Fruit fly (Drosophila melanogaster): ENCODE measurements around the gene Kap-alpha1.

The Kap-alpha1 gene

DNA sequence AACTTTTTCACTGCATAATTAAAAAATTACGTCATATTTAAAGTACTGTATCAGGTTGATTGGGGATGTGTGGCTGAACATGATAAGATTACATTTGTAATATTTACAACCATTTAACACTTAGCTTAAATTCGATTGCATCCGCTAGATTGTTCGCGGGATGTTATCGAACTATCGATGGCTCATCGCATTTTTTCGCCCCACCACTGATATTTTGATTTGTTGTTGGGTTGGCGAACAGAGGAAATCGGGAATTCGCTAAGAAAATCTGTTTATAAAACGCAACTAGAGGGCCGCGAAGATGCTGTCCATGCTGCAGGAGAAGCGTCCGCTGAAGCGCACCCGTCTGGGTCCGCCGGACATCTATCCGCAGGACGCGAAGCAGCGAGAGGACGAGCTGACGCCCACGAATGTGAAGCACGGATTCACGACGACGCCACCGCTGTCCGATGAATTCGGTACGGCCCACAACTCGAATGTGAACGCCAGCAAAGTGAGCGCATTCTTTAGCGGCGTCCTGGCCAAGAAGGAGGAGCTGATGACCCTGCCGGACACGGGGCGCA, 29.4 kb downstream of the Kap-alpha1 start, which contains the start of gene kto (continued):
- TF ChIP-seq Hmr (GFP tag; optimal IDR thresholded peaks at IDR 0.05) (no peak), BtbVII (GFP tag; optimal IDR thresholded peaks at IDR 0.05) (no peak), Antp (GFP tag; optimal IDR thresholded peaks at IDR 0.05) (no peak), Taf1 (GFP tag; IDR thresholded peaks at IDR 0.05) (no peak), repo (GFP tag; optimal IDR thresholded peaks at IDR 0.05) (no peak), caup (GFP tag; optimal IDR thresholded peaks at IDR 0.05; ENCODE audit: severe bottlenecking) (no peak), crp (GFP tag; optimal IDR thresholded peaks at IDR 0.05) (peak in 1 of 2 experiments; percentile 1), tx (GFP tag; optimal IDR thresholded peaks at IDR 0.05) (no peak), CG3726 (GFP tag; IDR thresholded peaks at IDR 0.05) (no peak), Dref (GFP tag; IDR thresholded peaks at IDR 0.05) (peak; percentile 90), nerfin-2 (GFP tag; IDR thresholded peaks at IDR 0.05; ENCODE audit: partially characterized antibody) (peak; percentile 83), esg (GFP tag; conservative IDR thresholded peaks at IDR 0.05) (no peak), kni (GFP tag; optimal IDR thresholded peaks at IDR 0.05) (no peak), CG11504 (tag; optimal IDR thresholded peaks at IDR 0.05) (no peak), CG30403 (GFP tag; optimal IDR thresholded peaks at IDR 0.05) (no peak), CG15601 (tag; optimal IDR thresholded peaks at IDR 0.05) (no peak), E2f1 (GFP tag; IDR thresholded peaks at IDR 0.05) (no peak), fd64A (GFP tag; optimal IDR thresholded peaks at IDR 0.05) (no peak), pzg (GFP tag; optimal IDR thresholded peaks at IDR 0.05) (peak; percentile 68), CG6791 (GFP tag; IDR thresholded peaks at IDR 0.05; ENCODE audit: partially characterized antibody) (peak; percentile 91), Eip74EF (GFP tag; optimal IDR thresholded peaks at IDR 0.05) (no peak), sima (GFP tag; optimal IDR thresholded peaks at IDR 0.05) (no peak), gt (GFP tag; IDR thresholded peaks at IDR 0.05) (no peak), Poxn (GFP tag; IDR thresholded peaks at IDR 0.05) (no peak), CG15514 (GFP tag; optimal IDR thresholded peaks at IDR 0.05) (peak; percentile 40), ara (GFP tag; IDR thresholded peaks at IDR 0.05) (no peak), z (GFP tag; IDR thresholded peaks at IDR 0.05) (no peak), YL-1 (GFP tag; optimal IDR thresholded peaks at IDR 0.05) (peak; percentile 41), CG10565 (GFP tag; optimal IDR thresholded peaks at IDR 0.05) (no peak), ro (GFP tag; IDR thresholded peaks at IDR 0.05) (no peak), nom (GFP tag; optimal IDR thresholded peaks at IDR 0.05) (no peak), Atf3 (GFP tag; optimal IDR thresholded peaks at IDR 0.05) (no peak), CG42726 (GFP tag; IDR thresholded peaks at IDR 0.05; ENCODE audit: partially characterized antibody) (peak; percentile 28; the same call in 1 of the 2 replicates), CG10321 (GFP tag; IDR thresholded peaks at IDR 0.05) (no peak), CG5180 (GFP tag; optimal IDR thresholded peaks at IDR 0.05) (no peak), CG7839 (tag; optimal IDR thresholded peaks at IDR 0.05) (no peak), Mad (GFP tag; optimal IDR thresholded peaks at IDR 0.05) (no peak), CG11093 (GFP tag; IDR thresholded peaks at IDR 0.05) (no peak), pan (optimal IDR thresholded peaks at IDR 0.05) (no peak), pan (GFP tag; optimal IDR thresholded peaks at IDR 0.05 in 1 of 2, IDR thresholded peaks at IDR 0.05 in 1 of 2) (no peak), CG34422 (GFP tag; IDR thresholded peaks at IDR 0.05) (no peak), CG1792 (GFP tag; optimal IDR thresholded peaks at IDR 0.05) (no peak), wek (GFP tag; optimal IDR thresholded peaks at IDR 0.05) (no peak), CG7357 (GFP tag; IDR thresholded peaks at IDR 0.05) (no peak), sr (GFP tag; IDR thresholded peaks at IDR 0.05) (0 out of 3 replicates have a peak, but pooled peaks have one; percentile 12), bowl (GFP tag; IDR thresholded peaks at IDR 0.05) (no peak), CG3838 (GFP tag; optimal IDR thresholded peaks at IDR 0.05) (no peak), CG17328 (GFP tag; IDR thresholded peaks at IDR 0.05) (no peak), Aef1 (GFP tag; IDR thresholded peaks at IDR 0.05) (peak; percentile 68), Blimp-1 (GFP tag; optimal IDR thresholded peaks at IDR 0.05) (no peak)

Data from whole organism, embryonic.